Fruit fly (Drosophila melanogaster): Measurements from ENCODE around the gene CG31788.

CG31788 gene

DNA sequence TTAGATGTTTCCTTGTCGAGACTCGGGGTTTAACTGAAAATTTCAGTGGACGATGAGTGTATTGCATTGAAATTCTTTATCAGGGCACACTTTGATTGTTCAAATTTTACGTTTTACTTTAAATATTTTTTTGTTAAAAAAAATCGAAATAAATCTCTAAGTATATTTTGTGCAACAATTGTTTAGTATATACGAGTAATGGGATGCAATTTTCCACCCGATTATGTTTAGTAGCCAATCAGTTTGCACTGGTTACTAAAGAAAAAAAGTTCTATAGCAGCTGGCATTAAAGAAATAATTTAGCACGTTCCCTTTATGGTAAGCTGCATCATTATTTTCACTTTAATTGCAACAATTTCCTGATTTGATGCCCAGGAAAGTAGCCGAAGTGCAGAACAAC is at the start of gene CG31788:
Gene CG31788 (minus strand): TSS at position 101 of the 400 bp plus-strand sequence.
- no peak for TF ChIP-seq CTCF (optimal IDR thresholded peaks at IDR 0.05)
- TF ChIP-seq CG8478 (optimal IDR thresholded peaks at IDR 0.05), result no peak

DNA sequence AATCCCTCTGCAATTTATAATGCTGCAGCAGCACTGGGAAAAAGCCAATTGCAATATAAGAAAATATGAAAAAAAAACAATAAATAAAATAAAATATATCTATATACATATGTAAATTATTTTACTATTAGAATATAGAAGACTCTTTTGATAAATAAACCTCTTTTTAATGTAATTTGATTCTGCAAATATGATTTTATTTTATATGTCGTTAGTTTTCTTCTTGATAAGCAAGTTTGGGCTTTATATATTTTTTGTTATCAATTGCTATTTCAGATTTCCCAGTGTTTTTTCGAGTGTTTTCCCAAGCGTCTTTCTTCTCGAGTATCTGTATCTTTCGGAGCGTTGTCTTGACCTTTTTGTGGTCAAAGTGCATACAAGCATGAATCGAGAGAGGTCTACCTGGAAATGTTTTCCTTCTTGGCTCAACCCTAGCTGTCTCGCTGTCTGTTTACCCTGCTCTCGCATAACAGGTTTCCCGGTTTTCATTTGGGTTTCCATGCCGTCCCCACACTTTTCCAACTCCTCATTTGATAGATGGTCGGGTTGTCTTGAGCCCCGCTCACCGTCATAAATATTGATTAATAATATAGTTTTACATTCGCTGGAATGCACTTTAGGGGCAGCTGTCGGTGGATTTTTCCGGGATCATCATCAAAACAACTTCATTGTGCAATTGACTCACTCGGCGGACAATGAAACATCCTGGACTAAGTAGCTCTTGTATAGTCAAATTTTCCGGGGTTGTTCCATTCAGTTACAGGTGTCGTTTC is 47.5 kb upstream of the CG31788 start:
- TF ChIP-seq CTCF (optimal IDR thresholded peaks at IDR 0.05) (no peak), CG8478 (optimal IDR thresholded peaks at IDR 0.05) (no peak)

DNA sequence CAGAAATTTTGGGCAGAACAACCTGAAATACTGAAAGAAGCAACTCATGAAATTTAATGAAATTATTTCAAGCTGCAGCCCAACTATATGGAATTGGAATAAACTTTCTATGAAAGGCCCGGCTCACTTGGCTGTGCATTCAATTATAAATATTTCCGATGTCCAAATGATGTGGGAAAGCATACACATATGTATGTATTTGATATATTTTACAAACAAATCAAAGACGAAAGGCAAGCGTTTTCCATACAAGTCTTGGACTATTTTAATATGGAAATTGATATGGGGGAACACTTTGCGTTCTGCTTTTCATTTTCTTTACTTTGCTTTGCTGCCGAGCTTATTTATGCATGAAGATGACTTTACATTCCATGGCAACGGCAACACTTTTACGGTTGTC is 46.7 kb upstream of the CG31788 start:
- TF ChIP-seq CG8478 (optimal IDR thresholded peaks at IDR 0.05), result no peak
- no peak for TF ChIP-seq CTCF (optimal IDR thresholded peaks at IDR 0.05)

DNA sequence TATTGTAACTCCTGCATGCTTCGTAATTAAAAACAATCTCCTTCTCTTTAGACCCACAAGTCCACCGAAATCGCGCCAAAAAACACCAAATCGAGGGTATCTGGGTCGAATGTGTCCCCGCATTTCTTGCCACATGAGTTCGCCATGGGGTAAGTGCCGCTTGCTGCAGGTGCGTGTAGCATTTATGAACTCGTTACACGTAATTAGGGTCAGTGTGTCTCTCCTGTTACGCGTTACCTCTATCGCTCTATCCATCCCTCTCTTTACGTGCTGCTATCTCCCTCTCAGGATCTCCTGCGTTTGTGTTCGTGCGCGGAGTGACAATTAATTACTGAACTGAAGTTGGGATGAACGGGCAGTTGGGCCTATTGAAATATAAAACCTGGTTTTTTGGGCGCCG is 45.0 kb upstream of the CG31788 start:
- no peak for TF ChIP-seq CTCF (optimal IDR thresholded peaks at IDR 0.05)
- no peak for TF ChIP-seq CG8478 (optimal IDR thresholded peaks at IDR 0.05)

DNA sequence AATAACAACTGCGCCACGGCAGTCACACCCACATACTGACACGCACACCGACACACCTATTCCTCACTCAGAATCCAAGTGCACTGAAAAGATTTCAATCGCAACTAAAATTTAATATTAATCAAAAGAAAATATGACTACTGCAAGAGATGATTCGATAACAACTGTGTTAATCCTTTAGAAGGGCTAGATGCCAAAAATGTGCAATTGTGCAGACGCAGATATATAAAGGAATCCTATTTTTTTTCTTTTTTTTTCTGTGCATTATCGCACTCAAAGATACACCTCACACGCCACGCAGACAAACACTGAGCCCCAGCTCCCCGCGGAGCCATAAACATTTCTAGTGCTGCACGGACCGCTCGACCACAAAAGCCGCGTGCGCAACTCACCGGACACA is 40.8 kb upstream of the CG31788 start:
- TF ChIP-seq CTCF (optimal IDR thresholded peaks at IDR 0.05) (no peak), CG8478 (optimal IDR thresholded peaks at IDR 0.05) (no peak)

DNA sequence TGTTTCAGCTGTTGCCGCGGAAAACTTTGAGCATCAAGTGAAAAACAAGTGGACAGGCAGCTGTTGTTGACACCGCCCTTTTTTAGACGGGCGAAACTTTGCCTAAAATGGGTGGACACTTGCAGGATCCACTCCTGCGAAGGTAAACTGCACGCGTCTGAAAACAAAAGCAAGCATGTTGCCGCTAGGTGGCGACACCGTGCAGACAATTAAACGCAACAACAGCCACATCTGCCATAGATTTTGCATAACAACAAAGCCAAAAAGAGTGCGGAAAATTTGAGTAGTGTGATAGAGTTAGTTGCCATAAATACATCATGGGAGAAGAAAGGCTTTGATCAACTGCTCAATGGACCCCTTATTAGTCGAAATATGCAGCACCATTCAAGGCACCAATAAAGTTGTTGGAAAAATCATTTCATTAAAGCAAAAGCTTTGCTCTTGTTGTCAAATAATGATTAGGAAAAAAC is 36.7 kb upstream of the CG31788 start, which contains the start of gene CG5790:
Gene CG5790 (plus strand): TSS at position 420 of the 470 bp plus-strand sequence.
- peak; percentile 82 to 90 for TF ChIP-seq CTCF (optimal IDR thresholded peaks at IDR 0.05)
- no peak for TF ChIP-seq CG8478 (optimal IDR thresholded peaks at IDR 0.05)

DNA sequence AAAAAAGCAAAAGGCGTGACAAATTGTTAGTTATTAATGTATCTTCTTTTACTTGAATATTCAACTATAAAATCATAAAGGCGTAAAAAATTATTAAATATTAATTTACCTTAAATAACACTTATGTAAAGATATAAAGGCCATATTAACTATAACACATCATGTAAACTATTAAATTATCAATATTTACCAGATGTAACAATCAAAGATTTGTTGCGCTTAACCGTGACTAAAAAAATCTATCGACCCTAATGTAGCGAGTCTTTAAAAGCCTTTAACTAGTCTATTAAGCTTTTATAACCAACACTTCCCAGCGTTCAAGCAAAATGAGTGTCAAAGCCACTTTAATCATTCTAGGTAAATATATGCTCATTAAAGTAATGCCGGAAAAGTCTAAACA is 34.4 kb upstream of the CG31788 start, which contains the start of gene Sfp36F:
Gene Sfp36F (plus strand): TSS at position 301 of the 400 bp plus-strand sequence.
- TF ChIP-seq CG8478 (optimal IDR thresholded peaks at IDR 0.05), result no peak
- no peak for TF ChIP-seq CTCF (optimal IDR thresholded peaks at IDR 0.05)

DNA sequence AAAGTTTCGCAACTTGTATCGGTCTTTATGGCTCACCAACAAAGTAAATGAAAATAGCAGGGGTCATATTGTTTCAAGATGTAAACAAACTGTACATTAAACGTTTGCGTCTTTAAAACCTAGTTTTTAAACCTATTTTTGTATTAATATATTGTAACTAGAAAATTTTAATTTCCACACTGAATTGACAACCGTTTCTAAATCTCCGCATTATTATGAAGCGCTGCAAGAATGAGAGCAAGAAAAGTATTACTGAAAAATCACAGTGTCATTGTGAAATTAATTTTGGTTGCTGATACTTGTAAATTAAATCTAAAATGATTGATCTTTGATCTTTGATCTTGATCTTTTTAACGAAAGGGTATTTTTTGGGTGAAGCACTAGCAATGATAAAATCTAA is 33.6 kb upstream of the CG31788 start, which contains the start of gene CG43362:
Gene CG43362 (minus strand): TSS at position 101 of the 400 bp plus-strand sequence.
- TF ChIP-seq CG8478 (optimal IDR thresholded peaks at IDR 0.05), result no peak

DNA sequence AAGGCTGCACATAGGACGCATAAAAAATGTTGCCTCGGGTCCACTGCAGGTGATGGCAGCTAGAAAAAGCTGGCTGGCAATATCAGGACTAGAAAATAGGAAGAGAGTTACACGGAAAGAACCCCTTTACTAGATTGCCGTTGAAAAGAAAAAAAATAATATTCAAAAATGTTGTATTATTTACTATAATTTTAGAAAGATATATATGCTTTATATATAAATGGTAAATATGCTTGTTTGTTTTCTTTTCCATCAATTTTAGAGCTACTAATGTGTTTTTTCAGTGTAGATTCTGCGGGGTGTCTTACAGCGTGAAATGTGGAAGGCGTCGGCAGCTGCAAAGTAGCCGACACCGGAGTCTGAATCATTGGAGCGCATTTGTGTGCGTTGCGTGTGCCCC is 29.4 kb upstream of the CG31788 start:
- TF ChIP-seq CG8478 (optimal IDR thresholded peaks at IDR 0.05) (no peak), CTCF (optimal IDR thresholded peaks at IDR 0.05) (no peak)

DNA sequence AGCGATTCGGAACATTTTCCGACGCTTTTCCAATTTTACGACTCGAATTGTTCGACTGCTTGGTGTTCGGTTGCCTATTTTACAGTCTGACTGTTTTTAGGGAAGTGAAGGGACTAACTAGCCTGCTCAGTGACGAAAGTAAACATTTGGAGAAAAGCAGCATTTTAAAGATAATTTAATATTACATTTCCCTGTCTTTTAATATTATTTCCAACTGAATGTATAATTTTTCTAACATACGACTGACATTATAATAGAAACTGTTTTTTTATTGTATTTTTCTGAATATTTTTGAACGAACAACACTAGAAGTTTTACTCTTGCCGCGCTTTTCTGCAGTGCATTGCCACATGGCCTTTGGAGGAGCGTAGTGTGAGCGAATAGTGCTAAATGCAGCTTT is 27.8 kb upstream of the CG31788 start, which contains the start of gene CG31787:
Gene CG31787 (minus strand): TSS at position 101 of the 400 bp plus-strand sequence.
- TF ChIP-seq CG8478 (optimal IDR thresholded peaks at IDR 0.05) (no peak), CTCF (optimal IDR thresholded peaks at IDR 0.05) (no peak)

DNA sequence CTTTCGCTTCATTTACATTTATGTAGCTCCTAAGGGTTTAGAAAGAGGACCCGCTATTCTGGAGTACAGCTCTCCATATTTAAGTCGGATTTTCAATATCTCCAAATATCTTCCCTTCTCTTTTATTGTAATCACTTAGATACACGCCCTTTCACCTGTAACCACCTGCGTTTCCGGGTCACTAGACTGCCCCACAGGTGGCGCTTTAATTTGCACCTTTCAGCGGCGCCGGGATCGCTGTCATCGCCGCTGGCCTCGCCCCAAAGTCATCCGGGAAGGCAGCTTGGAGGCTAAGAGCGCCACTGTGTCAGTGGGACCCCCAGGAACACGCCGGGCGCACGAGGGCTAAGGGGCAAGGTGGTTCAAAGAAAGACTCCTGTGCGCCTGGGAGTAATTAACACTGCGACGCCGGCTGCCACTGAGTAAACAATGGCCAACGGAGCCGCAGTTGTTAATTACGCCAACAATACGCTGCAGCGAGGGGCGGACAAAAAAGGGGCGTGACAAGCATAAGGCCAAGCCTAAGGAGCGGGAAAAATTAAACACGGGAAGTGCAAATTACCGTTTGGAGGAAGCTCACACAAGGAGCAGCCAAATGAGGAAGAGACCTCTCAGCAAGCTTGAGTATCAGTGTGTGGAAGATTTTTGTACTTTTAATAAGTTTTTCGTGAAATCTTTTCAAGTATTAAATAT is 26.5 kb upstream of the CG31788 start:
- TF ChIP-seq CTCF (optimal IDR thresholded peaks at IDR 0.05) (peak; percentile 59 to 67), CG8478 (optimal IDR thresholded peaks at IDR 0.05) (no peak)

DNA sequence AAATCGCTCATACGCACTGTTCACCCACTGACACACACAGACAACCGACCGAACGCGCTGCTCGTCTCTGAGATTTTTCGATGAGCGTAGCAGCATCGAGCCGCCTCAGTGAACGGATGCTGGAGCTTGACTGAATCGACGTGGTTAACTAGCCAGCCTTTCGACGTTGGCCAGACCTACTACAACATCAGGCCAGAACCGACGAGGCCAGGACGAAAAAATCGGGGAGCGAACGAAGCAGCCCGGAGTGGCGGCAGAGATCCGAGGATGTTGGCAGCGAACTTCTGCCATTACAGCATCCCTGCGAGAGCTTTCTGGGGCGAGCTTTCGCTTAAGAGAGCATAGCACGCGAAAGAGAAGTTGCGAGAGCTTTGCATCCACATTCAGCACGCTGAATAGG is 17.9 kb upstream of the CG31788 start, which contains the start of gene CG42750:
Gene CG42750 (minus strand): TSS at position 108 of the 400 bp plus-strand sequence.
- TF ChIP-seq CG8478 (optimal IDR thresholded peaks at IDR 0.05), result no peak
- no peak for TF ChIP-seq CTCF (optimal IDR thresholded peaks at IDR 0.05)

DNA sequence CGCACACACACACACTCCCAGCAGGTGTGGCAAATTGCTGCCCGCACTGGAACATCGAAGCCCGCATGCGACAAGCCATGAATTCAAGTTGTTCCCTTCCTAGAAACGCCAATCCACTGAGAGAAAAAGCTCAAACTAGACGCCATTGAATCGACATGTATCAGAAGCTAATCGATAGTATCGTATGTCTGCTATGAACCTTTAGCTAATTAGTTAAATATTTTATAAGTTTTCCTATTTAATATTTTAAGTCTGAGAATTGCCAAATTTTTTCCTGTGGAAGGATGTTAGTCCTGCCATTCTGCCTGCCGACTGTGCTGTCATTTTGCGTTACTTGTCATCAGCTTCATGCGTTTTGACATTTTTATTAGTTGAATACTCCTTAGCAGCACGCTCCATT is 10.0 kb upstream of the CG31788 start:
- TF ChIP-seq CTCF (optimal IDR thresholded peaks at IDR 0.05) (no peak), CG8478 (optimal IDR thresholded peaks at IDR 0.05) (no peak)

DNA sequence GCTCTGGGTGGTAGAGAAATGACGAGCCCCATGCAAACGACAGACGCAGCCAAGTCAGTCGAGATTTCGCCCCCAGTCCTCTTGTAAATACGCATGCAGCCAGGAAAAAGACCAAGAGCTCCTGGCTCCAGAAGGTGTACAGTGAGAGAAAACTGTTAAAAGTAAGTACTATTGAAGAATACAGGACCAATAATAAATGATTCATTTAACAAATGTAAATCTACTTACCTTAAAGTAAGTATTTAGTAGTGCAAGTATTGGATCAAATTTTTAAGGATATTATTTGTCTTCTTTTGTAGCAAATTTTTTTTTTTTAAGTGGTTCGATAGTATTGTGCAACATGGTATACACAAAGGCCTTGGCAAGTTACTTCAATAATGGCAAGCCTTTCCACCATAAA is 21.3 kb downstream of the CG31788 start:
- TF ChIP-seq CTCF (optimal IDR thresholded peaks at IDR 0.05), result no peak

DNA sequence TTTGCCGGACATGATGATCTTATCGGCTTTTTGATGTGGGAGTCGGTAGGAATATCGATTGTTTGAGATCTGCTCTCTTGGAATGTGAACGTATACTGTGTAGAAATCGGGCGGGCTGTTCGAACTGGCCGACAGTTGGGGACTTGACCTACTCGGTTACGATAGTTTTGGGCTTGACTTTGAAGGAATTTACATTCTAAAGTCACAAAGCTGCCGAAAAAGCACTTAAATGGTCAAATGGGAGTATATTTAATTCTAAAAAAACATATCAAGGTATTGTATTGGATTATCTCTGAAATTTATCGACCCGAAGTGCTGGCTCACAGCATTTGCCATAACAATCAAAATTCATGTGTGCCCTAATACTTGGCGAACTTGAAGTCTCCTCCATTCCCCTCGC is 48.6 kb downstream of the CG31788 start, which contains the start of gene CG31802:
Gene CG31802 (minus strand): TSS at position 101 of the 400 bp plus-strand sequence.
- no peak for TF ChIP-seq CG8478 (optimal IDR thresholded peaks at IDR 0.05)
- no peak for TF ChIP-seq CTCF (optimal IDR thresholded peaks at IDR 0.05)
